Fruit fly (Drosophila melanogaster) whole organism, embryonic: ENCODE results near the gene Kal1.

Source experiments
- Abd-B ChIP-seq: fragments of 200-800 bp; sonication (Bioruptor generic); optimal IDR thresholded peaks from 2 replicates; lab custom pipeline; 2018; ENCODE audit warnings: missing biosample characterization, mild to moderate bottlenecking, missing genetic modification characterization, moderate library complexity
- B-H2 ChIP-seq: fragments of 200-800 bp; sonication (Bioruptor generic); optimal IDR thresholded peaks from 2 replicates; lab custom pipeline; 2018; ENCODE audit warnings: missing biosample characterization, mild to moderate bottlenecking, missing genetic modification characterization
- Bgb ChIP-seq: fragments of 200-800 bp; sonication (Bioruptor generic); IDR thresholded peaks from 2 replicates; pipeline ENCODE4 v1.3.6; 2022; ENCODE audit warnings: missing biosample characterization, missing genetic modification characterization; ENCODE audit not compliant: partially characterized antibody
- Blimp-1 ChIP-seq: fragments of 200-800 bp; sonication (Bioruptor generic); optimal IDR thresholded peaks from 3 replicates; lab custom pipeline; 2018; ENCODE audit warnings: missing biosample characterization, missing genetic modification characterization, mild to moderate bottlenecking, moderate library complexity, missing genetic modification reagents
- C15 ChIP-seq: fragments of 200-800 bp; sonication (Bioruptor generic); IDR thresholded peaks from 3 replicates; pipeline ENCODE4 v1.3.6; 2022; ENCODE audit warnings: missing biosample characterization, missing genetic modification characterization
- CG10274 ChIP-seq: fragments of 200-800 bp; sonication (Bioruptor generic); optimal IDR thresholded peaks from 3 replicates; lab custom pipeline; 2017; ENCODE audit warnings: missing biosample characterization, mild to moderate bottlenecking, missing genetic modification characterization
- CG12155 ChIP-seq: fragments of 200-800 bp; sonication (Bioruptor generic); optimal IDR thresholded peaks from 3 replicates; lab custom pipeline; 2016; ENCODE audit warnings: missing biosample characterization, missing genetic modification characterization
- CG14050 ChIP-seq: fragments of 200-800 bp; sonication (Bioruptor generic); IDR thresholded peaks from 3 replicates; pipeline ENCODE4 v1.3.6; 2022; ENCODE audit warnings: missing biosample characterization, missing genetic modification characterization
- CG15011 ChIP-seq: fragments of 200-800 bp; sonication (Bioruptor generic); optimal IDR thresholded peaks from 3 replicates; lab custom pipeline; 2018; ENCODE audit warnings: missing biosample characterization, mild to moderate bottlenecking, missing genetic modification characterization
- CG1602 ChIP-seq: fragments of 200-800 bp; sonication (Bioruptor generic); optimal IDR thresholded peaks from 3 replicates; lab custom pipeline; 2016; ENCODE audit warnings: missing biosample characterization, missing genetic modification characterization
- CG17186 ChIP-seq: fragments of 200-800 bp; sonication (Bioruptor generic); optimal IDR thresholded peaks from 3 replicates; lab custom pipeline; 2017; ENCODE audit warnings: missing biosample characterization, missing genetic modification reagents, missing genetic modification characterization
- CG1832 ChIP-seq: fragments of 200-800 bp; sonication (Bioruptor generic); optimal IDR thresholded peaks from 2 replicates; lab custom pipeline; 2017; ENCODE audit warnings: missing biosample characterization, mild to moderate bottlenecking, missing genetic modification characterization, inconsistent platforms
- CG18476 ChIP-seq: fragments of 200-800 bp; sonication (Bioruptor generic); optimal IDR thresholded peaks from 2 replicates; lab custom pipeline; 2016; ENCODE audit warnings: missing biosample characterization, mild to moderate bottlenecking, missing genetic modification characterization
- CG18599 ChIP-seq: fragments of 200-800 bp; sonication (Bioruptor generic); optimal IDR thresholded peaks from 3 replicates; lab custom pipeline; 2017; ENCODE audit warnings: missing biosample characterization, missing genetic modification characterization, mild to moderate bottlenecking, moderate library complexity, missing genetic modification reagents
- CG2199 ChIP-seq: fragments of 200-800 bp; sonication (Bioruptor generic); IDR thresholded peaks from 3 replicates; pipeline ENCODE4 v1.3.6; 2022; ENCODE audit warnings: missing biosample characterization, missing genetic modification characterization
- CG2889 ChIP-seq: fragments of 200-800 bp; sonication (Bioruptor generic); IDR thresholded peaks from 3 replicates; pipeline ENCODE4 v1.3.6; 2022; ENCODE audit warnings: missing biosample characterization, missing genetic modification characterization
- CG31441 ChIP-seq: fragments of 200-800 bp; sonication (Bioruptor generic); IDR thresholded peaks from 2 replicates; pipeline ENCODE4 v1.3.6; 2022; ENCODE audit warnings: missing biosample characterization, missing genetic modification characterization
- CG32767 ChIP-seq: fragments of 200-800 bp; sonication (Bioruptor generic); IDR thresholded peaks from 2 replicates; pipeline ENCODE4 v1.3.6; 2022; ENCODE audit warnings: missing biosample characterization, missing genetic modification characterization
- CG6689 ChIP-seq: fragments of 200-800 bp; sonication (Bioruptor generic); IDR thresholded peaks from 2 replicates; pipeline ENCODE4 v1.3.6; 2022; ENCODE audit warnings: missing biosample characterization, missing genetic modification characterization
- CG6765 ChIP-seq: fragments of 200-800 bp; sonication (Bioruptor generic); optimal IDR thresholded peaks from 3 replicates; lab custom pipeline; 2017; ENCODE audit warnings: missing biosample characterization, mild to moderate bottlenecking, missing genetic modification characterization
- CG7745 ChIP-seq: fragments of 200-800 bp; sonication (Bioruptor generic); optimal IDR thresholded peaks from 2 replicates; lab custom pipeline; 2018; ENCODE audit warnings: missing biosample characterization, mild to moderate bottlenecking, missing genetic modification characterization, moderate library complexity
- CG7839 ChIP-seq: fragments of 200-800 bp; sonication (Bioruptor generic); optimal IDR thresholded peaks from 3 replicates; lab custom pipeline; 2018; ENCODE audit warnings: missing biosample characterization, mild to moderate bottlenecking, missing genetic modification characterization, moderate library complexity
- CG9609 ChIP-seq: fragments of 200-800 bp; sonication (Bioruptor generic); optimal IDR thresholded peaks from 3 replicates; lab custom pipeline; 2016; ENCODE audit warnings: missing biosample characterization, missing genetic modification characterization
- CG9932 ChIP-seq: fragments of 200-800 bp; sonication (Bioruptor generic); IDR thresholded peaks from 2 replicates; pipeline ENCODE4 v1.3.6; 2022; ENCODE audit warnings: missing biosample characterization, missing genetic modification characterization
- HLHmδ ChIP-seq: fragments of 200-800 bp; sonication (Bioruptor generic); optimal IDR thresholded peaks from 2 replicates; lab custom pipeline; 2018; ENCODE audit warnings: missing biosample characterization, mild to moderate bottlenecking, missing genetic modification characterization, moderate library complexity
- Lhr ChIP-seq: fragments of 200-800 bp; sonication (Bioruptor generic); optimal IDR thresholded peaks from 3 replicates; lab custom pipeline; 2017; ENCODE audit warnings: mild to moderate bottlenecking, missing biosample characterization, missing genetic modification reagents, missing genetic modification characterization
- Med ChIP-seq: fragments of 200-800 bp; sonication (Bioruptor generic); peaks from one replicate; lab custom pipeline; 2016; ENCODE audit warnings: missing biosample characterization, missing genetic modification characterization, mild to moderate bottlenecking, inconsistent platforms, moderate library complexity
- Mrtf ChIP-seq: fragments of 200-800 bp; sonication (Bioruptor generic); IDR thresholded peaks from 3 replicates; pipeline ENCODE4 v1.3.6; 2022; ENCODE audit warnings: missing biosample characterization, missing genetic modification characterization
- Neu2 ChIP-seq: fragments of 200-800 bp; sonication (Bioruptor generic); optimal IDR thresholded peaks from 3 replicates; lab custom pipeline; 2016; ENCODE audit warnings: missing biosample characterization, missing genetic modification characterization, borderline replicate concordance
- Nf-YB ChIP-seq: fragments of 200-800 bp; sonication (Bioruptor generic); optimal IDR thresholded peaks from 3 replicates; lab custom pipeline; 2019; ENCODE audit warnings: missing biosample characterization, mild to moderate bottlenecking, missing genetic modification characterization, moderate library complexity
- Poxn ChIP-seq: fragments of 200-800 bp; sonication (Bioruptor generic); IDR thresholded peaks from 2 replicates; pipeline ENCODE4 v1.3.6; 2022; ENCODE audit warnings: missing biosample characterization, missing genetic modification characterization
- Ptx1 ChIP-seq: fragments of 200-800 bp; sonication (Bioruptor generic); IDR thresholded peaks from 2 replicates; pipeline ENCODE4 v1.3.6; 2022; ENCODE audit warnings: missing biosample characterization, missing genetic modification characterization
- Sox102F ChIP-seq: fragments of 200-800 bp; sonication (Bioruptor generic); optimal IDR thresholded peaks from 2 replicates; lab custom pipeline; 2018; ENCODE audit warnings: missing biosample characterization, mild to moderate bottlenecking, missing genetic modification characterization, moderate library complexity
- Xrp1 ChIP-seq: fragments of 200-800 bp; sonication (Bioruptor generic); IDR thresholded peaks from 2 replicates; pipeline ENCODE4 v1.3.6; 2022; ENCODE audit warnings: missing biosample characterization, missing genetic modification characterization
- amos ChIP-seq: fragments of 200-800 bp; sonication (Bioruptor generic); IDR thresholded peaks from 2 replicates; pipeline ENCODE4 v1.3.6; 2022; ENCODE audit warnings: missing biosample characterization, missing genetic modification characterization; ENCODE audit not compliant: partially characterized antibody
- aop ChIP-seq: fragments of 200-800 bp; sonication (Bioruptor generic); IDR thresholded peaks from 2 replicates; pipeline ENCODE4 v1.3.6; 2022; ENCODE audit warnings: missing biosample characterization, missing genetic modification characterization
- corto ChIP-seq: fragments of 200-800 bp; sonication (Bioruptor generic); optimal IDR thresholded peaks from 2 replicates; lab custom pipeline; 2016; ENCODE audit warnings: missing biosample characterization, mild to moderate bottlenecking, missing genetic modification characterization, moderate library complexity
- croc ChIP-seq: fragments of 200-800 bp; sonication (Bioruptor generic); conservative IDR thresholded peaks from 3 replicates; pipeline ENCODE4 v1.3.6; 2022; ENCODE audit warnings: missing biosample characterization, missing genetic modification characterization
- fu2 ChIP-seq: fragments of 200-800 bp; sonication (Bioruptor generic); optimal IDR thresholded peaks from 2 replicates; lab custom pipeline; 2016; ENCODE audit warnings: missing biosample characterization, missing genetic modification characterization
- gce ChIP-seq: fragments of 200-800 bp; sonication (Bioruptor generic); IDR thresholded peaks from 3 replicates; pipeline ENCODE4 v1.3.6; 2022; ENCODE audit warnings: missing biosample characterization, missing genetic modification characterization
- grn ChIP-seq: fragments of 200-800 bp; sonication (Bioruptor generic); optimal IDR thresholded peaks from 3 replicates; lab custom pipeline; 2017; ENCODE audit warnings: missing biosample characterization, missing genetic modification characterization
- lab ChIP-seq: fragments of 200-800 bp; sonication (Bioruptor generic); optimal IDR thresholded peaks from 3 replicates; lab custom pipeline; 2017; ENCODE audit warnings: missing biosample characterization, missing genetic modification characterization, mild to moderate bottlenecking, moderate library complexity, missing genetic modification reagents
- lbe ChIP-seq: fragments of 200-800 bp; sonication (Bioruptor generic); optimal IDR thresholded peaks from 2 replicates; lab custom pipeline; 2016; ENCODE audit warnings: missing biosample characterization, mild to moderate bottlenecking, missing genetic modification characterization
- mirr ChIP-seq: fragments of 200-800 bp; sonication (Bioruptor generic); optimal IDR thresholded peaks from 3 replicates; lab custom pipeline; 2018; ENCODE audit warnings: missing biosample characterization, mild to moderate bottlenecking, missing genetic modification characterization
- mld ChIP-seq: fragments of 200-800 bp; sonication (Bioruptor generic); IDR thresholded peaks from 3 replicates; pipeline ENCODE4 v1.3.6; 2022; ENCODE audit warnings: missing biosample characterization, missing genetic modification characterization; ENCODE audit not compliant: partially characterized antibody
- nmo ChIP-seq: fragments of 200-800 bp; sonication (Bioruptor generic); optimal IDR thresholded peaks from 2 replicates; lab custom pipeline; 2018; ENCODE audit warnings: missing biosample characterization, mild to moderate bottlenecking, missing genetic modification characterization, moderate library complexity
- sr ChIP-seq: fragments of 200-800 bp; sonication (Bioruptor generic); IDR thresholded peaks from 3 replicates; pipeline ENCODE4 v1.3.6; 2022; ENCODE audit warnings: missing biosample characterization, missing genetic modification characterization
- tx ChIP-seq: fragments of 200-800 bp; sonication (Bioruptor generic); optimal IDR thresholded peaks from 2 replicates; lab custom pipeline; 2016; ENCODE audit warnings: missing biosample characterization, missing genetic modification characterization

Kal1 gene

dm6 chr3R:24151924-24152809 is 11.0 kb downstream of the Kal1 start, which contains the start of the genes p38a and CG6178 (continued):
- peak; percentile 96 for TF ChIP-seq B-H2 (GFP tag; lab: Kevin White, UChicago)
- TF ChIP-seq grn (GFP tag; lab: Kevin White, UChicago) = peak; percentile 84
- TF ChIP-seq CG15011 (GFP tag; lab: Kevin White, UChicago) = peak; percentile 78
- peak; percentile 84 for TF ChIP-seq Med (GFP tag; lab: Kevin White, UChicago)
- peak; percentile 96 for TF ChIP-seq Xrp1 (GFP tag; lab: Robert Waterston, UW)
- TF ChIP-seq CG14050 = peak; percentile 96
- TF ChIP-seq CG17186 = no peak
- peak; percentile 99 for TF ChIP-seq CG10274
- TF ChIP-seq gce (GFP tag; lab: Robert Waterston, UW) = peak; percentile 90
- peak; percentile 99 for TF ChIP-seq nmo (GFP tag; lab: Kevin White, UChicago)
- TF ChIP-seq corto = peak; percentile 81
- no peak for TF ChIP-seq Neu2
- peak; percentile 95 for TF ChIP-seq Mrtf (GFP tag; lab: Robert Waterston, UW)
- TF ChIP-seq Lhr = peak; percentile 46
- peak; percentile 84 for TF ChIP-seq lbe (GFP tag; lab: Kevin White, UChicago)
- peak; percentile 96 for TF ChIP-seq croc (GFP tag; lab: Robert Waterston, UW)
- TF ChIP-seq HLHmδ (GFP tag; lab: Kevin White, UChicago) = no peak
- peak; percentile 95 for TF ChIP-seq C15 (GFP tag; lab: Robert Waterston, UW)
- TF ChIP-seq fu2 (GFP tag; lab: Kevin White, UChicago) = peak; percentile 62
- peak; percentile 95 for TF ChIP-seq CG6765 (GFP tag; lab: Kevin White, UChicago)
- peak; percentile 91 for TF ChIP-seq CG12155
- TF ChIP-seq lab = peak; percentile 98
- TF ChIP-seq Bgb = peak; percentile 8; the same call in 1 of the 2 replicates
- peak; percentile 98 for TF ChIP-seq CG6689
- TF ChIP-seq mld (GFP tag; lab: Robert Waterston, UW) = no peak
- TF ChIP-seq CG32767 = peak; percentile 98
- peak; percentile 84 for TF ChIP-seq mirr (GFP tag; lab: Kevin White, UChicago)
- TF ChIP-seq CG18476 = peak; percentile 83
- TF ChIP-seq aop (GFP tag; lab: Robert Waterston, UW) = peak; percentile 63; the same call in 1 of the 2 replicates
- TF ChIP-seq CG31441 (GFP tag; lab: Robert Waterston, UW) = peak; percentile 99
- TF ChIP-seq amos (GFP tag; lab: Robert Waterston, UW) = no peak
- no peak for TF ChIP-seq CG1832 (GFP tag; lab: Kevin White, UChicago)
- peak; percentile 99 for TF ChIP-seq Ptx1 (GFP tag; lab: Robert Waterston, UW)
- peak; percentile 99 for TF ChIP-seq Sox102F (GFP tag; lab: Kevin White, UChicago)
- TF ChIP-seq Poxn (GFP tag; lab: Robert Waterston, UW) = peak; percentile 88
- TF ChIP-seq CG7745 (tag; lab: Kevin White, UChicago) = peak; percentile 35
- TF ChIP-seq CG9609 (GFP tag; lab: Kevin White, UChicago) = peak; percentile 64
- TF ChIP-seq CG2199 (GFP tag; lab: Robert Waterston, UW) = peak; percentile 92
- TF ChIP-seq CG1602 (GFP tag; lab: Kevin White, UChicago) = peak; percentile 93
- TF ChIP-seq Nf-YB (GFP tag; lab: Kevin White, UChicago) = peak; percentile 89
- TF ChIP-seq tx (GFP tag; lab: Kevin White, UChicago) = peak; percentile 65
- peak; percentile 99 for TF ChIP-seq Abd-B (GFP tag; lab: Kevin White, UChicago)
- peak; percentile 99 for TF ChIP-seq CG7839
- TF ChIP-seq CG18599 = peak; percentile 98
- TF ChIP-seq sr (GFP tag; lab: Robert Waterston, UW) = peak; percentile 68; the same call in 2 of the 3 replicates
- TF ChIP-seq CG9932 (GFP tag; lab: Robert Waterston, UW) = peak; percentile 97
- peak; percentile 96 for TF ChIP-seq Blimp-1 (GFP tag; lab: Kevin White, UChicago)
- peak; percentile 94 for TF ChIP-seq CG2889 (GFP tag; lab: Robert Waterston, UW)
